Fruit fly (Drosophila melanogaster) whole organism, prepupa: ENCODE results near the gene Tdh.

ENCODE experiments used
- Blimp-1 ChIP-seq: fragments of 200-800 bp; sonication (Bioruptor generic); optimal IDR thresholded peaks from 3 replicates; lab custom pipeline; 2017; ENCODE audit warnings: missing biosample characterization, missing genetic modification characterization, mild to moderate bottlenecking, moderate library complexity, missing genetic modification reagents
- CG10631 ChIP-seq: fragments of 200-800 bp; sonication (Bioruptor generic); optimal IDR thresholded peaks from 2 replicates; lab custom pipeline; 2016; ENCODE audit warnings: missing biosample characterization, missing genetic modification characterization
- CG10669 ChIP-seq: fragments of 200-800 bp; sonication (Bioruptor generic); optimal IDR thresholded peaks from 3 replicates; lab custom pipeline; 2018; ENCODE audit warnings: missing biosample characterization, mild to moderate bottlenecking, missing genetic modification characterization, moderate library complexity
- CG11762 ChIP-seq: fragments of 200-800 bp; sonication (Bioruptor generic); optimal IDR thresholded peaks from 3 replicates; lab custom pipeline; 2016; ENCODE audit warnings: missing biosample characterization, missing genetic modification characterization; ENCODE audit not compliant: insufficient read depth
- CG16779 ChIP-seq: fragments of 200-800 bp; sonication (Bioruptor generic); optimal IDR thresholded peaks from 3 replicates; lab custom pipeline; 2017; ENCODE audit warnings: missing biosample characterization, mild to moderate bottlenecking, missing genetic modification characterization
- CG3032 ChIP-seq: fragments of 200-800 bp; optimal IDR thresholded peaks from 2 replicates; lab custom pipeline; 2019; ENCODE audit warnings: missing biosample characterization, mild to moderate bottlenecking, missing genetic modification characterization, moderate library complexity
- CG31627 ChIP-seq: fragments of 200-800 bp; sonication (Bioruptor generic); optimal IDR thresholded peaks from 3 replicates; lab custom pipeline; 2016; ENCODE audit warnings: missing biosample characterization, missing genetic modification characterization
- CG32006 ChIP-seq: fragments of 200-800 bp; sonication (Bioruptor generic); optimal IDR thresholded peaks from 3 replicates; lab custom pipeline; 2017; ENCODE audit warnings: missing biosample characterization, mild to moderate bottlenecking, missing genetic modification characterization
- CG34406 ChIP-seq: fragments of 200-800 bp; sonication (Bioruptor generic); optimal IDR thresholded peaks from 3 replicates; lab custom pipeline; 2016; ENCODE audit warnings: missing biosample characterization, missing genetic modification characterization
- CG3919 ChIP-seq: fragments of 200-800 bp; sonication (Bioruptor generic); optimal IDR thresholded peaks from 3 replicates; lab custom pipeline; 2016; ENCODE audit warnings: missing biosample characterization, missing genetic modification characterization
- CG4318 ChIP-seq: fragments of 200-800 bp; sonication (Bioruptor generic); optimal IDR thresholded peaks from 3 replicates; lab custom pipeline; 2017; ENCODE audit warnings: missing biosample characterization, mild to moderate bottlenecking, missing genetic modification characterization
- CG6163 ChIP-seq: fragments of 200-800 bp; sonication (Bioruptor generic); IDR thresholded peaks from 3 replicates; pipeline ENCODE4 v1.3.6; 2022; ENCODE audit warnings: missing biosample characterization, missing genetic modification characterization
- CG6276 ChIP-seq: fragments of 200-800 bp; sonication (Bioruptor generic); optimal IDR thresholded peaks from 2 replicates; lab custom pipeline; 2017; ENCODE audit warnings: missing biosample characterization, mild to moderate bottlenecking, missing genetic modification characterization
- CG6792 ChIP-seq: fragments of 200-800 bp; sonication (Bioruptor generic); optimal IDR thresholded peaks from 3 replicates; lab custom pipeline; 2016; ENCODE audit warnings: missing biosample characterization, missing genetic modification characterization
- CG6808 ChIP-seq: fragments of 200-800 bp; sonication (Bioruptor generic); optimal IDR thresholded peaks from 3 replicates; lab custom pipeline; 2017; ENCODE audit warnings: missing biosample characterization, missing genetic modification characterization, mild to moderate bottlenecking, moderate library complexity, missing genetic modification reagents
- CG6854 ChIP-seq: fragments of 200-800 bp; sonication (Bioruptor generic); optimal IDR thresholded peaks from 2 replicates; lab custom pipeline; 2017; ENCODE audit warnings: missing biosample characterization, mild to moderate bottlenecking, missing genetic modification characterization
- CG7368 ChIP-seq: fragments of 200-800 bp; sonication (Bioruptor generic); optimal IDR thresholded peaks from 3 replicates; lab custom pipeline; 2016; ENCODE audit warnings: missing biosample characterization, missing genetic modification characterization
- CG8119 ChIP-seq: fragments of 200-800 bp; sonication (Bioruptor generic); IDR thresholded peaks from 3 replicates; pipeline ENCODE4 v1.3.6; 2022; ENCODE audit warnings: missing biosample characterization, missing genetic modification characterization
- CG8319 ChIP-seq: fragments of 200-800 bp; sonication (Bioruptor generic); optimal IDR thresholded peaks from 3 replicates; lab custom pipeline; 2016; ENCODE audit warnings: missing biosample characterization, missing genetic modification characterization
- CG8632 ChIP-seq: fragments of 200-800 bp; sonication (Bioruptor generic); optimal IDR thresholded peaks from 3 replicates; lab custom pipeline; 2016; ENCODE audit warnings: missing biosample characterization, missing genetic modification characterization
- CG9139 ChIP-seq: fragments of 200-800 bp; sonication (Bioruptor generic); optimal IDR thresholded peaks from 3 replicates; lab custom pipeline; 2017; ENCODE audit warnings: missing biosample characterization, mild to moderate bottlenecking, missing genetic modification characterization
- Eip75B ChIP-seq: fragments of 200-800 bp; sonication (Bioruptor generic); optimal IDR thresholded peaks from 3 replicates; lab custom pipeline; 2016; ENCODE audit warnings: missing biosample characterization, missing genetic modification characterization
- Eip78C ChIP-seq: fragments of 200-800 bp; sonication (Bioruptor generic); peaks from one replicate; lab custom pipeline; 2016; ENCODE audit warnings: missing biosample characterization, missing genetic modification characterization
- Eip93F ChIP-seq: fragments of 200-800 bp; sonication (Bioruptor generic); optimal IDR thresholded peaks from 2 replicates; lab custom pipeline; 2016; ENCODE audit warnings: missing biosample characterization, mild to moderate bottlenecking, missing genetic modification characterization
- Ets21C ChIP-seq: fragments of 200-800 bp; sonication (Bioruptor generic); optimal IDR thresholded peaks from 3 replicates; lab custom pipeline; 2016; ENCODE audit warnings: missing biosample characterization, missing genetic modification characterization
- Ets96B ChIP-seq: fragments of 200-800 bp; optimal IDR thresholded peaks from 2 replicates; lab custom pipeline; 2019; ENCODE audit warnings: missing biosample characterization, mild to moderate bottlenecking, missing genetic modification characterization, moderate library complexity
- Hr38 ChIP-seq: sonication (Bioruptor generic); optimal IDR thresholded peaks from 2 replicates; lab custom pipeline; 2016; ENCODE audit warnings: missing biosample characterization, missing genetic modification characterization
- Hr4 ChIP-seq: fragments of 200-800 bp; sonication (Bioruptor generic); optimal IDR thresholded peaks from 3 replicates; lab custom pipeline; 2016; ENCODE audit warnings: missing biosample characterization, missing genetic modification characterization
- Met ChIP-seq: fragments of 200-800 bp; sonication (Bioruptor generic); optimal IDR thresholded peaks from 3 replicates; lab custom pipeline; 2016; ENCODE audit warnings: missing biosample characterization, missing genetic modification characterization
- OdsH ChIP-seq: fragments of 200-800 bp; sonication (Bioruptor generic); optimal IDR thresholded peaks from 3 replicates; lab custom pipeline; 2016; ENCODE audit warnings: missing biosample characterization, missing genetic modification characterization
- Smox ChIP-seq: fragments of 200-800 bp; sonication (Bioruptor generic); optimal IDR thresholded peaks from 3 replicates; lab custom pipeline; 2016; ENCODE audit warnings: missing biosample characterization, missing genetic modification characterization
- Sox15 ChIP-seq: fragments of 200-800 bp; sonication (Bioruptor generic); optimal IDR thresholded peaks from 3 replicates; lab custom pipeline; 2016; ENCODE audit warnings: missing biosample characterization, missing genetic modification characterization
- achi ChIP-seq: fragments of 200-800 bp; sonication (Bioruptor generic); optimal IDR thresholded peaks from 3 replicates; lab custom pipeline; 2016; ENCODE audit warnings: missing biosample characterization, missing genetic modification characterization
- acj6 ChIP-seq: fragments of 200-800 bp; sonication (Bioruptor generic); optimal IDR thresholded peaks from 3 replicates; lab custom pipeline; 2016; ENCODE audit warnings: missing biosample characterization, missing genetic modification characterization
- cyc ChIP-seq: fragments of 200-800 bp; sonication (Bioruptor generic); optimal IDR thresholded peaks from 3 replicates; lab custom pipeline; 2016; ENCODE audit warnings: missing biosample characterization, missing genetic modification characterization
- dac ChIP-seq: fragments of 200-800 bp; sonication (Bioruptor generic); optimal IDR thresholded peaks from 2 replicates; lab custom pipeline; 2017; ENCODE audit warnings: missing biosample characterization, mild to moderate bottlenecking, missing genetic modification characterization
- dsx ChIP-seq: fragments of 200-800 bp; optimal IDR thresholded peaks from 3 replicates; lab custom pipeline; 2019; ENCODE audit warnings: missing biosample characterization, mild to moderate bottlenecking, missing genetic modification characterization, moderate library complexity; ENCODE audit not compliant: poor library complexity, severe bottlenecking
- eg ChIP-seq: fragments of 200-800 bp; sonication (Bioruptor generic); IDR thresholded peaks from 3 replicates; pipeline ENCODE4 v1.3.6; 2022; ENCODE audit warnings: missing biosample characterization, missing genetic modification characterization
- fd59A ChIP-seq: fragments of 200-800 bp; sonication (Bioruptor generic); optimal IDR thresholded peaks from 2 replicates; lab custom pipeline; 2017; ENCODE audit warnings: missing biosample characterization, mild to moderate bottlenecking, missing genetic modification characterization, missing genetic modification reagents
- fkh ChIP-seq: fragments of 200-800 bp; sonication (Bioruptor generic); optimal IDR thresholded peaks from 3 replicates; lab custom pipeline; 2017; ENCODE audit warnings: missing biosample characterization, mild to moderate bottlenecking, missing genetic modification characterization, moderate library complexity
- lz ChIP-seq: fragments of 200-800 bp; sonication (Bioruptor generic); optimal IDR thresholded peaks from 3 replicates; lab custom pipeline; 2016; ENCODE audit warnings: missing biosample characterization, missing genetic modification characterization
- net ChIP-seq: fragments of 200-800 bp; sonication (Bioruptor generic); optimal IDR thresholded peaks from 3 replicates; lab custom pipeline; 2016; ENCODE audit warnings: missing biosample characterization, missing genetic modification characterization
- pdm3 ChIP-seq: fragments of 200-800 bp; sonication (Bioruptor generic); optimal IDR thresholded peaks from 3 replicates; lab custom pipeline; 2016; ENCODE audit warnings: missing biosample characterization, missing genetic modification characterization
- salr ChIP-seq, 2 experiments: fragments of 200-800 bp; sonication (Bioruptor generic); optimal IDR thresholded peaks; 3 replicates each; lab custom pipeline; 2016 to 2018; ENCODE audit warnings: missing biosample characterization in 2 of 2, missing genetic modification characterization in 2 of 2, mild to moderate bottlenecking in 1 of 2
- spab ChIP-seq: fragments of 200-800 bp; sonication (Bioruptor generic); optimal IDR thresholded peaks from 2 replicates; lab custom pipeline; 2017; ENCODE audit warnings: missing biosample characterization, mild to moderate bottlenecking, missing genetic modification characterization, missing genetic modification reagents
- topi ChIP-seq: fragments of 200-800 bp; sonication (Bioruptor generic); optimal IDR thresholded peaks from 3 replicates; lab custom pipeline; 2016; ENCODE audit warnings: missing biosample characterization, missing genetic modification characterization
- vri ChIP-seq: fragments of 200-800 bp; sonication (Bioruptor generic); optimal IDR thresholded peaks from 3 replicates; lab custom pipeline; 2016; ENCODE audit warnings: missing biosample characterization, mild to moderate bottlenecking, missing genetic modification characterization

The Tdh gene

DNA sequence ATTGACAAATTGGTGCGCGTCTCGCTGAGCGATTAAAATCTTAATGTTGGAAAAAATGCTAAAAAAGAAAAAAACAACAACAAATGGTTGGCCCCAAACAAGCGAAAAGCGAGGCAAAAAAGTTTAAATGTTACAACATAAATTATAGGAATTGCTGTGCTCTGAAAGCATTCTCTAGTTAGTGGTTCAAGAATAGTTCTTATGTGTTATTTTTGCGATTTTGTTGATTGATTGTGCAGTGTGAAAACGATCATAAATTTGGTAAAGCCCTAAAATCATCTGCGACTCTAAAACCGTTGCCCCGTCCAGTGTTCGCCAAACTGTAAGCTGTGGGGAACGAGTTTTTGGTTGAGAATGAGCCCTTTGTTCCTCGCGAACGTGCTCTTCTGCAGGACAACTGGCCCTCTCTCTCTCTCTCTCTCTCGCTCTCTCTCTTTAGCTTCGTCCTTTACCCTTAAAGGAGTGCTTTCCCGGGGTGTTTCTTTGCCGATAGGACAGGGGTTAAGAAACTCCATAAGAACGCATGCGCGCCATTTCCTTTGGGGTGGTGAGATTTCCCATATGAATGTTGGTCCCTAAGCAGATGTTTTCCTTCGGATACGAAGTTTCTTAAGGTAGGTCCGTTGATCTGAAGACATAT lies 23.9 kb upstream of the Tdh start:
- no peak for TF ChIP-seq pdm3 (GFP tag; lab: Kevin White, UChicago)
- TF ChIP-seq spab (GFP tag; lab: Kevin White, UChicago): no peak
- TF ChIP-seq Ets96B (tag; lab: Kevin White, UChicago): no peak
- no peak for TF ChIP-seq net
- TF ChIP-seq Eip78C: peak; percentile 38

DNA sequence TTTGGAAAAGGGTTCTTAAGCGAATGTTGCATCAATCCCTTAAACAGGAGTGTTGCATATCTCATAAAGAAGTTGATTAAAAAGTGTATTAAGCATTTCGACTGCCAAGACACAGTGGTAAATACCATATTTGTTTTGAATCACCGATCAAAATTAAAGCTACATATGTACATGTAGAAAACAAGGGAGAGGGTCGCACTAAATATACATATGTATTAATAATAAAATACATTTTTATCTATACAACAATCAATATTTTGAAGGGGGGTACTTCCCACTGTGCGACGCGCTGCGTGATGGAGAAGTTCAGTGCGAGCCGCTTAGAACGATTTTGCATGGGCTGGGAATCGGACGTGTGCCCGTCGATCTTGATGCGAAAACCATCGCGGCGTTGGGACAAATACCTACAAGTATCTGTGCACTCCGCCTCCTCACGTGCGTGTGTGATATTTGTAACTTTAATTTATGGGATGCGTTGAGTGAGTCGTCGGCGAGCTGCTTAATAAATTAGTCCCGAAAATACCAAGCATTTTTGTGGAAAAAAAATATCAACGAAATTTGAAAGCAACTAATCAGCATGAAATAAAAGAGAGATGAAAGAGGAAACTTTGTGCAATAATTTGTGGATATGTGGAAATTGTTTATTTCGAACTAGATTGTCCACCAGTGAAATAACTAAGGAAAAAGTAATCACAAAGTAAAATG lies 21.8 kb upstream of the Tdh start:
- TF ChIP-seq CG8632 (GFP tag; lab: Kevin White, UChicago): peak; percentile 93
- TF ChIP-seq CG31627 (GFP tag; lab: Kevin White, UChicago): peak; percentile 75
- TF ChIP-seq Smox (GFP tag; lab: Kevin White, UChicago): peak; percentile 88
- peak; percentile 92 for TF ChIP-seq eg (GFP tag; lab: Robert Waterston, UW)
- peak; percentile 89 for TF ChIP-seq CG8319 (GFP tag; lab: Kevin White, UChicago)
- TF ChIP-seq CG10631 (GFP tag; lab: Kevin White, UChicago): peak; percentile 88
- TF ChIP-seq CG16779: peak; percentile 80
- peak; percentile 96 for TF ChIP-seq Eip78C
- TF ChIP-seq dac (GFP tag; lab: Kevin White, UChicago): peak; percentile 80
- peak; percentile 95 for TF ChIP-seq CG6163 (GFP tag; lab: Robert Waterston, UW)
- peak; percentile 91 for TF ChIP-seq CG34406
- peak; percentile 82 for TF ChIP-seq vri (GFP tag; lab: Kevin White, UChicago)
- TF ChIP-seq spab (GFP tag; lab: Kevin White, UChicago): peak; percentile 80
- TF ChIP-seq CG3032: peak; percentile 73
- TF ChIP-seq CG4318: peak; percentile 81
- peak; percentile 82 for TF ChIP-seq CG6854 (GFP tag; lab: Kevin White, UChicago)
- peak; percentile 75 for TF ChIP-seq Eip93F (GFP tag; lab: Kevin White, UChicago)
- TF ChIP-seq Sox15: peak; percentile 83
- peak; percentile 94 for TF ChIP-seq CG3919 (GFP tag; lab: Kevin White, UChicago)
- TF ChIP-seq Hr4 (GFP tag; lab: Kevin White, UChicago): peak; percentile 77
- TF ChIP-seq acj6: peak; percentile 92
- peak; percentile 85 for TF ChIP-seq CG10669 (GFP tag; lab: Kevin White, UChicago)
- peak; percentile 89 for TF ChIP-seq CG7368
- peak; percentile 23 for TF ChIP-seq fkh
- TF ChIP-seq fd59A: peak; percentile 64
- TF ChIP-seq CG11762 (GFP tag; lab: Kevin White, UChicago): peak; percentile 84
- TF ChIP-seq CG6276: peak; percentile 86
- peak; percentile 76 for TF ChIP-seq CG9139 (GFP tag; lab: Kevin White, UChicago)
- peak; percentile 85 for TF ChIP-seq Eip75B (GFP tag; lab: Kevin White, UChicago)
- TF ChIP-seq achi (GFP tag; lab: Kevin White, UChicago): peak; percentile 92
- TF ChIP-seq Ets21C (GFP tag; lab: Kevin White, UChicago): peak; percentile 71
- peak; percentile 81 for TF ChIP-seq cyc
- TF ChIP-seq Met (GFP tag; lab: Kevin White, UChicago): peak; percentile 87
- peak; percentile 94 for TF ChIP-seq OdsH (GFP tag; lab: Kevin White, UChicago)
- TF ChIP-seq lz (GFP tag; lab: Kevin White, UChicago): peak; percentile 84
- TF ChIP-seq topi (GFP tag; lab: Kevin White, UChicago): peak; percentile 91
- peak; percentile 76 for TF ChIP-seq CG6808 (GFP tag; lab: Kevin White, UChicago)
- TF ChIP-seq CG6792: peak; percentile 89
- TF ChIP-seq CG8119 (GFP tag; lab: Robert Waterston, UW): peak; percentile 86
- peak; percentile 68 to 91 for TF ChIP-seq salr (GFP tag; optimal IDR thresholded peaks at IDR 0.05; lab: Kevin White, UChicago)
- peak; percentile 82 for TF ChIP-seq pdm3 (GFP tag; lab: Kevin White, UChicago)
- peak; percentile 82 for TF ChIP-seq Ets96B (tag; lab: Kevin White, UChicago)
- peak; percentile 72 for TF ChIP-seq Blimp-1 (GFP tag; lab: Kevin White, UChicago)
- TF ChIP-seq CG32006 (GFP tag; lab: Kevin White, UChicago): peak; percentile 91
- TF ChIP-seq net: peak; percentile 92
- no peak for TF ChIP-seq Hr38 (GFP tag; lab: Kevin White, UChicago)
- peak; percentile 77 for TF ChIP-seq dsx (GFP tag; lab: Kevin White, UChicago)
